Worm (Caenorhabditis elegans): ENCODE measurements around the gene sra-39.

Gene sra-39

ce11 chrX:13941865-13942264 lies 38.6 kb upstream of the sra-39 start:
- TF ChIP-seq klf-2 (GFP tag; conservative IDR thresholded peaks at IDR 0.05) (no peak), cog-1 (tag; optimal IDR thresholded peaks at IDR 0.05) (no peak), ztf-29 (GFP tag; IDR thresholded peaks at IDR 0.05) (no peak), flt-1 (GFP tag; IDR thresholded peaks at IDR 0.05) (no peak), ref-1 (GFP tag; conservative IDR thresholded peaks at IDR 0.05) (no peak), tab-1 (GFP tag; IDR thresholded peaks at IDR 0.05) (no peak), med-1 (GFP tag; optimal IDR thresholded peaks at IDR 0.05; ENCODE audit: insufficient read depth) (no peak), ztf-23 (GFP tag; IDR thresholded peaks at IDR 0.05) (no peak), T22C8.4 (GFP tag; IDR thresholded peaks at IDR 0.05) (no peak)

DNA sequence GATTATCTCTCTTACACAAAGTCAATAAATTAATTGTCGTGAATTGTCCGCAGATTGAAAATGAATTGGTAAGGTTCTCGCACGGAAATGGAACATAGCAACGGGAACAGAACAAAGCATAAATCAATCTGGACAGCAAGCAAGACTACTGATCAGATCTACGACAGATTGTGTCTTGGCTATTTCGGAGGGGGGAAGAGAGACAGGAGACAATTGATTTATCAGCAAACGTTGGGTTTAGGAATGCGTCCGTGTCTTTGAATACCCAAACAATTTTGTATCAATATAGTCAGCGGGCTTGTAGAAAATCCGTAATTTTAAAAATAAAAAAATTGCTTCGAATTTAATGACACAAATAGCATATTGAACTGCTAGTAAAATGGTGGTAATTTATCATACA lies 38.1 kb upstream of the sra-39 start:
- no peak for TF ChIP-seq tab-1 (GFP tag; IDR thresholded peaks at IDR 0.05)
- no peak for TF ChIP-seq flt-1 (GFP tag; IDR thresholded peaks at IDR 0.05)
- TF ChIP-seq cog-1 (tag; optimal IDR thresholded peaks at IDR 0.05) = no peak
- TF ChIP-seq klf-2 (GFP tag; conservative IDR thresholded peaks at IDR 0.05) = no peak
- no peak for TF ChIP-seq ref-1 (GFP tag; conservative IDR thresholded peaks at IDR 0.05)
- no peak for TF ChIP-seq ztf-23 (GFP tag; IDR thresholded peaks at IDR 0.05)
- TF ChIP-seq T22C8.4 (GFP tag; IDR thresholded peaks at IDR 0.05) = no peak
- TF ChIP-seq med-1 (GFP tag; optimal IDR thresholded peaks at IDR 0.05; ENCODE audit: insufficient read depth) = no peak
- TF ChIP-seq ztf-29 (GFP tag; IDR thresholded peaks at IDR 0.05) = no peak

- TF ChIP-seq klf-2 (GFP tag; conservative IDR thresholded peaks at IDR 0.05) (no peak), T22C8.4 (GFP tag; IDR thresholded peaks at IDR 0.05) (no peak), ztf-29 (GFP tag; IDR thresholded peaks at IDR 0.05) (no peak), ref-1 (GFP tag; conservative IDR thresholded peaks at IDR 0.05) (no peak), flt-1 (GFP tag; IDR thresholded peaks at IDR 0.05) (no peak), tab-1 (GFP tag; IDR thresholded peaks at IDR 0.05) (no peak), cog-1 (tag; optimal IDR thresholded peaks at IDR 0.05) (no peak), ztf-23 (GFP tag; IDR thresholded peaks at IDR 0.05) (no peak), med-1 (GFP tag; optimal IDR thresholded peaks at IDR 0.05; ENCODE audit: insufficient read depth) (no peak)
These were observed 37.1 kb upstream of the sra-39 start for ce11 chrX:13940287-13940686.

- TF ChIP-seq cog-1 (tag; optimal IDR thresholded peaks at IDR 0.05) = no peak
- no peak for TF ChIP-seq ztf-23 (GFP tag; IDR thresholded peaks at IDR 0.05)
- no peak for TF ChIP-seq tab-1 (GFP tag; IDR thresholded peaks at IDR 0.05)
These were observed 36.2 kb upstream of the sra-39 start for ce11 chrX:13939388-13939787.

DNA sequence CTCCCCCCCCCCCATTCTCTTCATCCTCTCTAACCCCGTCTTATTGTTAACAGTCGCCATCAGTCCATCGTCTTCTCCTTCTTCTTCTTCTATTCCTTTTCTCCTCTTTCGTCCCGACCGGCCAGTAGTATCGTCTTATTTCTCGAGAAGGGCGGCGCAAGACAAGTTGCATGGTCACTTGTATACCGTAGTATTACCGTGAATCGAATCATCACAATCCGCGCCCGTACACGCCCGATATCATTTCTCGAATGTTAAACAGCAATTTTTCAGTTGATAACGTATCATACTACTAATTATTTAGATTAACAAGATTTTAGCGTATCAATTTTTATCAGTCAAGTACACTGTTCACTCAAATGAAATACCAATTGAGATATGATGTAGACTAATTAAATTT lies 34.7 kb upstream of the sra-39 start:
- TF ChIP-seq flt-1 (GFP tag; IDR thresholded peaks at IDR 0.05) = no peak
- TF ChIP-seq klf-2 (GFP tag; conservative IDR thresholded peaks at IDR 0.05) = no peak
- no peak for TF ChIP-seq ref-1 (GFP tag; conservative IDR thresholded peaks at IDR 0.05)

ce11 chrX:13937350-13937749 lies 34.1 kb upstream of the sra-39 start:
- TF ChIP-seq cog-1 (tag; optimal IDR thresholded peaks at IDR 0.05) = no peak
- no peak for TF ChIP-seq T22C8.4 (GFP tag; IDR thresholded peaks at IDR 0.05)
- TF ChIP-seq med-1 (GFP tag; optimal IDR thresholded peaks at IDR 0.05; ENCODE audit: insufficient read depth) = no peak

DNA sequence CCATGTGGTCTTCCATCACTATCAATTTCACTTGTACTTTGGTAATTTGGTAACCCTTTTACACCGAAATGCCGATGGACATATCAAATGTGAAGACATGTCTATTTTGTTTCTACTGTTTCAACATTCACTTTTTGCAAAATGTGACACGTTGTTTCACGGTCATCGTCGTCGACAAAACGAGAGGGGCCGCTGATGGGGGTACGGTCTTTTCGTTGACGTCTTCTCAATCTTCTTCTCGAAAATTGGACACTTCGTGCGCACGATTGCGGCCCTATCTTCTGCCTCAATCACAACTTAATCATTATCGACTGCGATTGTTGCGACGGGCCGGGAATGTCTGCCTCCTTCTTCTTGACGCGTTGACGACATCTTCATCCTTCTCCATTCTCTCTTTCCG lies 33.5 kb upstream of the sra-39 start:
- TF ChIP-seq med-1 (GFP tag; optimal IDR thresholded peaks at IDR 0.05; ENCODE audit: insufficient read depth) (no peak), tab-1 (GFP tag; IDR thresholded peaks at IDR 0.05) (no peak), cog-1 (tag; optimal IDR thresholded peaks at IDR 0.05) (no peak), klf-2 (GFP tag; conservative IDR thresholded peaks at IDR 0.05) (no peak), ztf-29 (GFP tag; IDR thresholded peaks at IDR 0.05) (no peak), flt-1 (GFP tag; IDR thresholded peaks at IDR 0.05) (no peak)

DNA sequence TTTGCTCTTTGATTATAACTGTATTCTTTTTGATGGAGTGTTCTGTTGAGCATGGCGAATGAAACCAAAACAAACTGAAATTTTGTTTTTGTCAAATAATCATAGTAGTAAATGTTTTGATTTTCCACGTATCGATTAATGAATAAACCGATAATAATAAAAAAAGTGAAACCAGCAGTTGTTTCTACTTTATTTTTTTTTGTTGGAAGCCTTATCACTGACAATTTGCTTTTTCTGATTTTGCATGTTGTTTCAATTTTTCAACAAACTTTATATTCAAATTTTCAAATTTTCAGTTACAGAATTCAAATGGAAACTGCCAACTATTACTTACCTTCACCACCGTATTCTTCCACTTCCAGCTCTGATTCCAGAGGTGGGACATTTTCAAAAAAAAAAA lies 31.3 kb upstream of the sra-39 start, which contains the start of gene elt-3:
Gene elt-3, plus strand, starts transcription at position 301 of the 400 bp plus-strand sequence.
- TF ChIP-seq T22C8.4 (GFP tag; IDR thresholded peaks at IDR 0.05) (no peak), tab-1 (GFP tag; IDR thresholded peaks at IDR 0.05) (no peak), flt-1 (GFP tag; IDR thresholded peaks at IDR 0.05) (no peak), med-1 (GFP tag; optimal IDR thresholded peaks at IDR 0.05; ENCODE audit: insufficient read depth) (no peak), ztf-23 (GFP tag; IDR thresholded peaks at IDR 0.05) (no peak), ztf-29 (GFP tag; IDR thresholded peaks at IDR 0.05) (no peak), cog-1 (tag; optimal IDR thresholded peaks at IDR 0.05) (no peak), klf-2 (GFP tag; conservative IDR thresholded peaks at IDR 0.05) (no peak), ref-1 (GFP tag; conservative IDR thresholded peaks at IDR 0.05) (no peak)

DNA sequence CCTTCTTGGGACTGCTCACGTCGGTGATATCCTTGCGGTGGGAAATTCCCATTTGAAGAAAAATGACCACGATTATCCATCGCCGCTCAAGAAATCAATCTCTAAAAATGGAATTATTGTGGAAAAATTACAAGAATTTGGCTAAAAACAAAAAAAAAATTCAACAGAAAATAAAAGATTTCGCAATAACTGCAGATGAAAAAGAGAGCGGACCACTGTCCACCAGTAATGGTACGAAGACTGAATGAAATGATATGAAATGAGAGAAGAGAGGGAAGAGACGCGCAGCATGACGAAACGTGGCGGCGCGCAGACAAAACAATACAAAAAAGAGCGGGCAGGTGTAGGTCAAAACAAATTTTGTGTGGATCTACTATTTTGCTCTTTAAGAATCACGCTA lies 26.3 kb upstream of the sra-39 start, which contains the start of gene meg-1:
Gene meg-1, minus strand, starts transcription at position 101 of the 400 bp plus-strand sequence.
- TF ChIP-seq ztf-23 (GFP tag; IDR thresholded peaks at IDR 0.05) (no peak), cog-1 (tag; optimal IDR thresholded peaks at IDR 0.05) (no peak), flt-1 (GFP tag; IDR thresholded peaks at IDR 0.05) (no peak), med-1 (GFP tag; optimal IDR thresholded peaks at IDR 0.05; ENCODE audit: insufficient read depth) (no peak), T22C8.4 (GFP tag; IDR thresholded peaks at IDR 0.05) (no peak), ztf-29 (GFP tag; IDR thresholded peaks at IDR 0.05) (no peak), ref-1 (GFP tag; conservative IDR thresholded peaks at IDR 0.05) (no peak), klf-2 (GFP tag; conservative IDR thresholded peaks at IDR 0.05) (no peak), tab-1 (GFP tag; IDR thresholded peaks at IDR 0.05) (no peak)

DNA sequence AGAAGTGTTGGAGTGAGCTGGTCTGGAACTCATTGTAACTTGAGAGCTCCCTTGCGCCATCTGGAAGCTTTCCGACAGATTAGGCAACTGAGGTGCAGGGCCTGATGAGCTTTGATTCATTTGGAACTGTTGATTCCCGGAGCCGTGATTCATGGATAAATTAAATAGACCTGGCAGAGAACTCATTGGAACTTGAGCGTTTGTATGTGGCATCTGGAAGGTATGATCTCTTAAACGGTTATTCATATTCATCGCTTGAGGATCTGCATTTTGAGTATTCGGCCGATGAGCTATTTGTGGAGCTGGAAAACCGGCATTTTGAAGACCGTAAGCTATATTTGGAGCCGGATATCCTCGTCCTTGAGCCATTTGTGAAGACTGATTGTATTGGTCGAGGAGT lies 25.3 kb upstream of the sra-39 start:
- TF ChIP-seq klf-2 (GFP tag; conservative IDR thresholded peaks at IDR 0.05) (no peak), ztf-23 (GFP tag; IDR thresholded peaks at IDR 0.05) (no peak), T22C8.4 (GFP tag; IDR thresholded peaks at IDR 0.05) (no peak), flt-1 (GFP tag; IDR thresholded peaks at IDR 0.05) (no peak), med-1 (GFP tag; optimal IDR thresholded peaks at IDR 0.05; ENCODE audit: insufficient read depth) (no peak), cog-1 (tag; optimal IDR thresholded peaks at IDR 0.05) (no peak), ref-1 (GFP tag; conservative IDR thresholded peaks at IDR 0.05) (no peak), ztf-29 (GFP tag; IDR thresholded peaks at IDR 0.05) (no peak), tab-1 (GFP tag; IDR thresholded peaks at IDR 0.05) (no peak)

DNA sequence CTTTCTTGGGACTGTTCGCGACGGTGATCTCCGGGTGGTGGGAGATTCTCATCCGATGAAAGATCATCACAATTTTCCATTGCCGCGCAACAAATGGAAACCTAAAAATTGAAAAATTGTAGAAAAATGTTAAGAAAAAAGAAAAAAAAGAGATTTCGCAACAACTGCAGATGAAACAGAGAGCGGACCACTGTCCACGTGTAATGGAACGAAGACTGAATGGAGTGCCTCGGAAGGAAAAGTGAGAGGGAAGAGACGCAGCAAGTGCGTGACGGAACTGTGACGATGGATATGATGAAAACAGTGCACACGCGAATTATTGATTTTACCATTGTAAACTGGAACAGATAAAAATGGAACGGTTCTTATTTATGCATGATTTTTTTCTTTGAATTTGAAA lies 22.8 kb upstream of the sra-39 start, which contains the start of gene meg-2:
Gene meg-2, minus strand, starts transcription at position 101 of the 400 bp plus-strand sequence.
- TF ChIP-seq ztf-23 (GFP tag; IDR thresholded peaks at IDR 0.05) (no peak), ztf-29 (GFP tag; IDR thresholded peaks at IDR 0.05) (no peak), flt-1 (GFP tag; IDR thresholded peaks at IDR 0.05) (no peak), klf-2 (GFP tag; conservative IDR thresholded peaks at IDR 0.05) (no peak), med-1 (GFP tag; optimal IDR thresholded peaks at IDR 0.05; ENCODE audit: insufficient read depth) (no peak), tab-1 (GFP tag; IDR thresholded peaks at IDR 0.05) (no peak), cog-1 (tag; optimal IDR thresholded peaks at IDR 0.05) (no peak)
